Worm (Caenorhabditis elegans) whole organism, late embryonic: ENCODE data around the gene lurp-1.
"Not testable (repeated sequence)": the region's sequence is repeated elsewhere in the genome, so short reads cannot be mapped to it uniquely, and the experiment has no call there.

ENCODE experiments used
- C08G9.2 ChIP-seq: sonication (generic microtip); optimal IDR thresholded peaks from 2 replicates; lab custom pipeline; 2016; ENCODE audit warnings: mild to moderate bottlenecking, missing genetic modification characterization, moderate library complexity, missing compliant biosample characterization
- F13H6.1 ChIP-seq: sonication (generic microtip); optimal IDR thresholded peaks from 2 replicates; lab custom pipeline; 2016; ENCODE audit warnings: missing genetic modification characterization, missing compliant biosample characterization
- ceh-18 ChIP-seq: sonication (generic microtip); optimal IDR thresholded peaks from 2 replicates; lab custom pipeline; 2016; ENCODE audit warnings: missing genetic modification characterization, missing compliant biosample characterization
- ceh-2 ChIP-seq: sonication (generic microtip); optimal IDR thresholded peaks from 2 replicates; lab custom pipeline; 2016; ENCODE audit warnings: missing genotype, missing genetic modification characterization, missing compliant biosample characterization
- ceh-24 ChIP-seq: sonication (generic microtip); optimal IDR thresholded peaks from 2 replicates; lab custom pipeline; 2016; ENCODE audit warnings: mild to moderate bottlenecking, missing genetic modification characterization, missing compliant biosample characterization
- ceh-34 ChIP-seq: sonication (generic microtip); optimal IDR thresholded peaks from 2 replicates; lab custom pipeline; 2016; ENCODE audit warnings: mild to moderate bottlenecking, missing genetic modification characterization, missing compliant biosample characterization
- ceh-45 ChIP-seq: fragments of 200-800 bp; sonication (Bioruptor generic); IDR thresholded peaks from 2 replicates; pipeline ENCODE4 v1.3.6; 2022; ENCODE audit warnings: missing genetic modification reagents, missing genetic modification characterization, missing compliant biosample characterization
- ceh-6 ChIP-seq: fragments of 200-800 bp; sonication (Bioruptor generic); optimal IDR thresholded peaks from 2 replicates; lab custom pipeline; 2018; ENCODE audit warnings: mild to moderate bottlenecking, missing genetic modification characterization, missing compliant biosample characterization
- ceh-9 ChIP-seq: sonication (generic microtip); optimal IDR thresholded peaks from 2 replicates; lab custom pipeline; 2016; ENCODE audit warnings: mild to moderate bottlenecking, missing genetic modification characterization, inconsistent platforms, missing compliant biosample characterization
- dve-1 ChIP-seq: sonication (generic microtip); optimal IDR thresholded peaks from 2 replicates; lab custom pipeline; 2017; ENCODE audit warnings: antibody characterized with exemption, mild to moderate bottlenecking, missing genetic modification characterization, missing compliant biosample characterization
- elt-2 ChIP-seq: sonication (generic microtip); optimal IDR thresholded peaks from 2 replicates; lab custom pipeline; 2016; ENCODE audit warnings: missing genetic modification reagents, missing genetic modification characterization, missing compliant biosample characterization
- elt-4 ChIP-seq: sonication (generic microtip); optimal IDR thresholded peaks from 2 replicates; lab custom pipeline; 2016; ENCODE audit warnings: missing genetic modification characterization, missing compliant biosample characterization
- fkh-6 ChIP-seq: sonication (generic microtip); optimal IDR thresholded peaks from 2 replicates; lab custom pipeline; 2016; ENCODE audit warnings: missing genetic modification characterization, missing compliant biosample characterization
- gmeb-2 ChIP-seq: sonication (generic microtip); optimal IDR thresholded peaks from 2 replicates; lab custom pipeline; 2016; ENCODE audit warnings: missing genetic modification characterization, inconsistent platforms, missing compliant biosample characterization
- hlh-15 ChIP-seq: sonication (generic microtip); optimal IDR thresholded peaks from 2 replicates; lab custom pipeline; 2016; ENCODE audit warnings: missing genetic modification characterization, missing compliant biosample characterization
- hlh-30 ChIP-seq: sonication (generic microtip); optimal IDR thresholded peaks from 2 replicates; lab custom pipeline; 2017; ENCODE audit warnings: antibody characterized with exemption, missing genetic modification characterization, missing compliant biosample characterization; ENCODE audit not compliant: insufficient read depth
- hlh-8 ChIP-seq: sonication (generic microtip); optimal IDR thresholded peaks from 2 replicates; lab custom pipeline; 2016; ENCODE audit warnings: missing genotype, missing genetic modification characterization, missing compliant biosample characterization
- lim-6 ChIP-seq: sonication (generic microtip); optimal IDR thresholded peaks from 2 replicates; lab custom pipeline; 2016; ENCODE audit warnings: missing genetic modification characterization, missing compliant biosample characterization
- madf-2 ChIP-seq: sonication (generic microtip); optimal IDR thresholded peaks from 2 replicates; lab custom pipeline; 2017; ENCODE audit warnings: missing genetic modification characterization, missing compliant biosample characterization
- mec-3 ChIP-seq: sonication (generic microtip); optimal IDR thresholded peaks from 2 replicates; lab custom pipeline; 2016; ENCODE audit warnings: borderline replicate concordance, missing genetic modification characterization, missing compliant biosample characterization
- nfya-1 ChIP-seq: sonication (generic microtip); optimal IDR thresholded peaks from 2 replicates; lab custom pipeline; 2017; ENCODE audit warnings: missing genetic modification characterization, mild to moderate bottlenecking, missing compliant biosample characterization, antibody characterized with exemption, moderate library complexity
- nhr-232 ChIP-seq: sonication (generic microtip); optimal IDR thresholded peaks from 2 replicates; lab custom pipeline; 2016; ENCODE audit warnings: missing genetic modification characterization, missing compliant biosample characterization
- npax-4 ChIP-seq: sonication (generic microtip); optimal IDR thresholded peaks from 2 replicates; lab custom pipeline; 2016; ENCODE audit warnings: missing genetic modification characterization, missing compliant biosample characterization
- pag-3 ChIP-seq: sonication (generic microtip); optimal IDR thresholded peaks from 2 replicates; lab custom pipeline; 2016; ENCODE audit warnings: missing compliant biosample characterization, missing genetic modification characterization, borderline replicate concordance
- pat-9 ChIP-seq: fragments of 200-800 bp; sonication (Bioruptor generic); optimal IDR thresholded peaks from 2 replicates; lab custom pipeline; 2018; ENCODE audit warnings: mild to moderate bottlenecking, missing genetic modification characterization, moderate library complexity, missing compliant biosample characterization
- pax-1 ChIP-seq: fragments of 150-350 bp; optimal IDR thresholded peaks from 2 replicates; lab custom pipeline; 2014; ENCODE audit warnings: missing biosample characterization, missing genetic modification characterization
- pha-4 ChIP-seq: fragments of 150-350 bp; optimal IDR thresholded peaks from 2 replicates; lab custom pipeline; 2018; ENCODE audit warnings: missing biosample characterization, missing genetic modification reagents, missing genetic modification characterization
- pqm-1 ChIP-seq: sonication (generic microtip); optimal IDR thresholded peaks from 2 replicates; lab custom pipeline; 2016; ENCODE audit warnings: missing genetic modification characterization, missing compliant biosample characterization
- ref-2 ChIP-seq: sonication (generic microtip); optimal IDR thresholded peaks from 2 replicates; lab custom pipeline; 2016; ENCODE audit warnings: missing genetic modification characterization, missing compliant biosample characterization
- sox-2 ChIP-seq: fragments of 200-800 bp; sonication (Bioruptor generic); IDR thresholded peaks from 2 replicates; pipeline ENCODE4 v1.3.6; 2022; ENCODE audit warnings: missing genetic modification reagents, missing genetic modification characterization, missing compliant biosample characterization
- syd-9 ChIP-seq: sonication (generic microtip); optimal IDR thresholded peaks from 2 replicates; lab custom pipeline; 2016; ENCODE audit warnings: mild to moderate bottlenecking, missing genetic modification characterization, moderate library complexity, missing compliant biosample characterization
- tbx-2 ChIP-seq: sonication (generic microtip); optimal IDR thresholded peaks from 2 replicates; lab custom pipeline; 2016; ENCODE audit warnings: missing genetic modification characterization, missing compliant biosample characterization
- ttx-3 ChIP-seq: sonication (generic microtip); optimal IDR thresholded peaks from 2 replicates; lab custom pipeline; 2016; ENCODE audit warnings: missing genetic modification reagents, missing genetic modification characterization, missing compliant biosample characterization
- unc-3 ChIP-seq, 2 experiments: fragments of 200-800 bp in 1 of 2; sonication (Bioruptor generic) in 1 of 2; sonication (generic microtip) in 1 of 2; conservative IDR thresholded peaks in 1 of 2; optimal IDR thresholded peaks in 1 of 2; 2 replicates each; pipeline versions ENCODE4 v1.3.6 to Lab custom; 2016 to 2022; ENCODE audit warnings: missing compliant biosample characterization in 2 of 2, missing genetic modification characterization in 2 of 2, missing genetic modification reagents in 1 of 2
- unc-42 ChIP-seq: sonication (generic microtip); optimal IDR thresholded peaks from 2 replicates; lab custom pipeline; 2016; ENCODE audit warnings: missing genotype, missing genetic modification characterization, missing compliant biosample characterization
- unc-86 ChIP-seq: sonication (generic microtip); optimal IDR thresholded peaks from 2 replicates; lab custom pipeline; 2016; ENCODE audit warnings: missing genetic modification characterization, missing compliant biosample characterization
- zip-5 ChIP-seq: sonication (generic microtip); optimal IDR thresholded peaks from 2 replicates; lab custom pipeline; 2016; ENCODE audit warnings: missing genetic modification characterization, missing compliant biosample characterization
- ztf-16 ChIP-seq: sonication (generic microtip); optimal IDR thresholded peaks from 2 replicates; lab custom pipeline; 2017; ENCODE audit warnings: missing genetic modification characterization, missing compliant biosample characterization

Gene lurp-1

ce11 chrII:10902104-10902503 is 21.4 kb downstream of the lurp-1 start, which contains the start of gene gly-1:
gly-1 (minus strand) TSS chrII:10902204.
- no peak for TF ChIP-seq lim-6 (tag; lab: Kevin White, UChicago)
- no peak for TF ChIP-seq pha-4
- TF ChIP-seq ttx-3 (tag; lab: Kevin White, UChicago), result no peak
- TF ChIP-seq pag-3 (tag; lab: Kevin White, UChicago), result no peak
- TF ChIP-seq sox-2 (GFP tag; lab: Robert Waterston, UW), result no peak
- TF ChIP-seq, all 69 proteins: peak for 0

- TF ChIP-seq ztf-16, pat-9, ceh-34 (tag; lab: Kevin White, UChicago): not testable (repeated sequence)
Observed at ce11 chrII:10904379-10904778, 23.7 kb downstream of the lurp-1 start, which contains the start of gene sra-12. sra-12 (minus strand) TSS chrII:10904479.

ce11 chrII:10910219-10910618 is 29.5 kb downstream of the lurp-1 start, which contains the start of gene sra-11:
sra-11 (minus strand) TSS chrII:10910319.
- TF ChIP-seq C08G9.2 (tag; lab: Kevin White, UChicago), result no peak
- no peak for TF ChIP-seq madf-2 (tag; lab: Kevin White, UChicago)
- TF ChIP-seq syd-9 (tag; lab: Kevin White, UChicago), result no peak
- TF ChIP-seq pag-3 (tag; lab: Kevin White, UChicago), result no peak
- no peak for TF ChIP-seq mec-3 (tag; lab: Kevin White, UChicago)
- TF ChIP-seq nhr-232, result no peak
- TF ChIP-seq hlh-15 (tag; lab: Kevin White, UChicago), result no peak
- no peak for TF ChIP-seq unc-42 (tag; lab: Kevin White, UChicago)

ce11 chrII:10912995-10913394 is 32.3 kb downstream of the lurp-1 start:
- TF ChIP-seq tbx-2 (no peak), ref-2 (tag; lab: Kevin White, UChicago) (no peak), elt-2 (tag; lab: Kevin White, UChicago) (no peak), ceh-9 (tag; lab: Kevin White, UChicago) (no peak), dve-1 (tag; lab: Kevin White, UChicago) (no peak), nfya-1 (tag; lab: Kevin White, UChicago) (no peak), unc-3 (GFP tag; conservative IDR thresholded peaks at IDR 0.05; lab: Robert Waterston, UW) (no peak), unc-3 (tag; optimal IDR thresholded peaks at IDR 0.05; lab: Kevin White, UChicago) (no peak), ceh-45 (GFP tag; lab: Robert Waterston, UW) (no peak), zip-5 (no peak), ceh-18 (no peak), unc-86 (tag; lab: Kevin White, UChicago) (no peak)

- no peak for TF ChIP-seq elt-4
- TF ChIP-seq hlh-30 (tag; lab: Kevin White, UChicago), result no peak
- TF ChIP-seq ceh-6 (GFP tag; lab: Kevin White, UChicago), result no peak
- TF ChIP-seq ztf-16 (tag; lab: Kevin White, UChicago), result no peak
- TF ChIP-seq ceh-18, result no peak
- TF ChIP-seq pqm-1 (tag; lab: Kevin White, UChicago), result no peak
- TF ChIP-seq hlh-8 (tag; lab: Kevin White, UChicago), result no peak
- TF ChIP-seq zip-5, result no peak
- TF ChIP-seq ceh-9 (tag; lab: Kevin White, UChicago), result no peak
- no peak for TF ChIP-seq ceh-45 (GFP tag; lab: Robert Waterston, UW)
- no peak for TF ChIP-seq fkh-6 (tag; lab: Kevin White, UChicago)
- no peak for TF ChIP-seq F13H6.1 (tag; lab: Kevin White, UChicago)
- no peak for TF ChIP-seq elt-2 (tag; lab: Kevin White, UChicago)
- no peak for TF ChIP-seq gmeb-2 (tag; lab: Kevin White, UChicago)
- no peak for TF ChIP-seq ceh-24 (tag; lab: Kevin White, UChicago)
- no peak for TF ChIP-seq ceh-2 (tag; lab: Kevin White, UChicago)
- TF ChIP-seq unc-42 (tag; lab: Kevin White, UChicago), result no peak
- TF ChIP-seq pax-1 (tag; lab: Kevin White, UChicago), result no peak
- TF ChIP-seq npax-4 (tag; lab: Kevin White, UChicago), result no peak
Observed at ce11 chrII:10914366-10914765, 33.6 kb downstream of the lurp-1 start, which contains the start of gene F44F4.15. F44F4.15 (plus strand) TSS chrII:10914666.
